Fruit fly (Drosophila melanogaster) ovary, adult (tissue): ENCODE data around the gene GILT3.

Source experiments
- CG17801 ChIP-seq: fragments of 200-800 bp; optimal IDR thresholded peaks from 2 replicates; lab custom pipeline; 2019; ENCODE audit warnings: missing biosample characterization, mild to moderate bottlenecking, missing genetic modification characterization, moderate library complexity; ENCODE audit not compliant: partially characterized antibody

The GILT3 gene

DNA sequence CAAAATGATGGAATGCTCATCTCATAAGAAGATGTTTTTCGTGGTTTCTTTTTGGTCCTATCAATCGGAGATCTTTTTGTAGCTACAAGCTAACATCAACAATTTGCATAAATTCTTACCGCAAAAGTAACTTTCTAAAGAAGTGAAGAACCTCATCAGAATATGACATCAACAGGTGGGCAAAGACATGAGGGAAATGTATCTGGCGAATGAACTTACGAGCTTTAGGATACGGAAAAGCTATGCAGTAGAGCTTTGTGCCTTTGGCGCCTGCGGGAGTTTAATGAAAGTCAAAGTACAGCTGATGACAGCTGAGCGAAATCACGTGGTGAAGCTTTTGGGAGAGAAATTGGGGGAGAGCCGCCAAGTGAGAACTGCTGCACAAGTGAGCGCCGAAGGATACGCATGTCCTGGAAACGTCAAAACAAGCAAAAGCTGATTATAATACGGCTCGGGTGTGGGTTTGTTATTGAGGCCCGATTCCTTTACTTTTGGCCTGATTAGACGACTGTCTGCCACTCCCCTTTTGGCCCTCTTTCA, 10.4 kb upstream of the GILT3 start:
- TF ChIP-seq CG17801: no peak

DNA sequence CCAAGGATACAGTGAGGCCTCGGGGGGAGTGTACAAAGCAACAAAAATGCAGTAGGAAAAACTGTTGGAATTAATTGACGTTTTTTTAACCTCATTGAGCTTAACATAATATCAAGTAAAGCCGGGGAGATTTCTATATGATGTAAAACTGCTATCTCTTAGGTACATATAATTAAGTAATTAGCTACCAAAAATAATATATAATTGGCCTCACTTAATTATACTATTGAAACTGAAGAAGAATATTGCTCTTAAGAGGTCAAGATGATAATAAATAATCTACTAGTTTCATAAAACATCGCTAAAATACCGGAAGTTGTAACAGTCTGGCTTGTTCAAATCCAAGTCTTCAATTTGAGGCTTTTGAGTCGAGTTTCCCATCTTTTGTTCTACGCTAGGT, 9.7 kb upstream of the GILT3 start:
- TF ChIP-seq CG17801: no peak

DNA sequence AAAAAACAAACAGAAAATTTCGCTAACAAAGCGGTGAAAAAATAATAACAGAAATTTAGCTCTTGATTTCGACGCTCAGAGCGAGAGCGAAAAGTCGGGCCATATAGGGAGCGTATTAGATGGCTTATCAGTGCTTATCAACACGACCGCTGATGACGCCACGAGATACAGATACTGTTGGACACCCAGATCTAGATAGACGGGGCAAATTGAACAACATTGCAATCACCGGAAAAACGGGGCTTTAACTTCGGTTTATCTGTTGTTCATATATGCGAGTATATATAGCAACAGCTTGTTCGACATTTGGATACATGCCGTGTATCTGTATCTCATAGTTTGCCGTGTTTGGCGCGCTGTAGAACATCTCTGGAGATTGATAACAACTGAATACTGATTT, 8.6 kb upstream of the GILT3 start:
- no peak for TF ChIP-seq CG17801

DNA sequence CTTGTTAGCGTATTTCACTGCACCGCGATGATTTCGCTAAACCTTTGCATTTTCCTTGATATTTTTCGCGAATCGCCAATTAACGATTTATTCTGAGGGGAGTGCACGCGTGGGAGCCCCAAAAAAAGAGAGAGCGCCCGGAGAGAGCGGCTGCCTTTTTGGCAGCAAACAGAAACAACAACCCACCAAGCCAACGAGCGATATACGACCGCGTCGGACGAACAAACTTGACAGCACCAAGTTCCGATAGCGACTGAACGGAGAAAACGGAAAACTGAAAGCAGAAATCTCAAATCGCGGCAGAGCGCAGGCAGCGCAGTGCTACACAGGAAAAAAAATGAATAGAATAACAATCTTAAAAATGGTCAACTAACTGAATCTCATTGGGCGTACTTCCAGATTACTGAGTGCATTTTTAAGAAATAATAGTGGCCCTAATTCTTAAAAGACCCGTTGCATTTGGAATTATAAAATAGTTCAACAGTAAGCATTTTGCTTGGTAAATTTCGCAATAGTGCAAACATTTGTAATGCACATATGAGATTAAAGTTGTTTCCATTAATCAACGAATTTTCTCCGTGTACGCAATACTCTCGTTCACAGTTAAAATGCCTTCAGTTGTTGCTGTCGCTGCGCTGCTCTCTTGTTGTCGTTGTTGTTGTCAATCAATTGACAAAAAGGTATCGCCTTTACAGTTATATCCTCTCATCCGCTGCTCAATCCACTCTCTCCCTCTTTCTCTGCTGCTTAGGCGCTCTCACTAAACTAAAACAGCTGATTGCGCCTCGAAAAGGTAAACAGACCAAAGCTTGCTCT, 7.5 kb upstream of the GILT3 start, which contains the start of gene CG31145:
CG31145 (minus strand) TSS at position 259 of the 816 bp plus-strand sequence.
- peak; percentile 98 for TF ChIP-seq CG17801

DNA sequence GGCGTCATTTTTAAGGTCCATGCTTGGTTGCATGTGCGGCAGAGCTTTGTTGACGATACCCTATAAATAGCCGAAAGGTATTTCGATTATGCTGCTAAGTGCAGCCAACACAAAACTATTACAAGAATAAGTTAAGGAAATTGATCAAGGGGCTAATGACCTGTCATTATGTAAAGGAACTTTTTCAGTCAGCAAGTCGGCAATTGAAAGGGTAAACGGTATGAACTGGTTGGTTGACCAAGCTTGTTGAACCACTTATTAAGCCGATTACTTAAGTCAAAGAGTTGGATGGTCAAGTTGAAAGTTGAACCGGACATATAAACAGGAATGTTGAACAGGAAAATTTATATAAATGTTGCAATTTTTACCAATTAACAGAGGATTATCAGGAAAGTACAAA, 4.1 kb upstream of the GILT3 start:
- TF ChIP-seq CG17801: no peak

DNA sequence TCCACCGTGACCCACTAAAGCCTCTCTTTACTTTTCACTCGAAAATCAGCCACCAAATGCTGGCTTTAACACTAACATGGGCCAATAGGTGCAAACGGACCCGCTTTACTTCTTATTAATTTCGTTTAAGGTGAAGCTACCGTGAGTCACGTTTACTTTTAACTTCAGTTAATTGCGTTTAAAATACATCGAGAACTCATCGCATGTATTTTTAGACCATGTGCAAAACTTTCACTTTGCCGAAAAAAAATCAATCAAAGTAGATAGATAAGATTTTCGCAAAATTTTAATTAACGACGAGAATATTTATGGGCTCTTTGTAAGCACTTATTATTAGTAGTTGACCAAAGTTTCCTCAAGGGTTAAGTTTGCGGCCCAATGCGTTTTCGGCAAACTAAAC, 2.8 kb upstream of the GILT3 start:
- TF ChIP-seq CG17801: no peak

DNA sequence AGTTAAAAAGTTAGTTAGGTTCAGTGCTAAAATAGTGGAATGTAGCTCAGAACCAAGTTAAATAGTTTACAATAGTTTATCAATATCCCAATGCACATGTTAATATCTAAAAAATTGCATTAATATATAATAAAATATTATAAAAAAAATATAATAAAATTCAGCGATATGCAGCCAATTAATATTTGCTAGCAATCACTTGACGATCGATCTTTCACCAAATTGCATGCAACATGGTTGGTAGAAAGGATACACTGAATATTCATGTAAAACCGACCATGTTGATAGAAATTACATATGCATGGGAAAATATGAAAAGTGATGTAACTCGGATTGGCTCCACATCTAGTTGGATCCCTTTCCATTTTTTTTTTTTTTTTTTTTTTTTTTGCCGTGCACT, 1.5 kb upstream of the GILT3 start:
- TF ChIP-seq CG17801: no peak

DNA sequence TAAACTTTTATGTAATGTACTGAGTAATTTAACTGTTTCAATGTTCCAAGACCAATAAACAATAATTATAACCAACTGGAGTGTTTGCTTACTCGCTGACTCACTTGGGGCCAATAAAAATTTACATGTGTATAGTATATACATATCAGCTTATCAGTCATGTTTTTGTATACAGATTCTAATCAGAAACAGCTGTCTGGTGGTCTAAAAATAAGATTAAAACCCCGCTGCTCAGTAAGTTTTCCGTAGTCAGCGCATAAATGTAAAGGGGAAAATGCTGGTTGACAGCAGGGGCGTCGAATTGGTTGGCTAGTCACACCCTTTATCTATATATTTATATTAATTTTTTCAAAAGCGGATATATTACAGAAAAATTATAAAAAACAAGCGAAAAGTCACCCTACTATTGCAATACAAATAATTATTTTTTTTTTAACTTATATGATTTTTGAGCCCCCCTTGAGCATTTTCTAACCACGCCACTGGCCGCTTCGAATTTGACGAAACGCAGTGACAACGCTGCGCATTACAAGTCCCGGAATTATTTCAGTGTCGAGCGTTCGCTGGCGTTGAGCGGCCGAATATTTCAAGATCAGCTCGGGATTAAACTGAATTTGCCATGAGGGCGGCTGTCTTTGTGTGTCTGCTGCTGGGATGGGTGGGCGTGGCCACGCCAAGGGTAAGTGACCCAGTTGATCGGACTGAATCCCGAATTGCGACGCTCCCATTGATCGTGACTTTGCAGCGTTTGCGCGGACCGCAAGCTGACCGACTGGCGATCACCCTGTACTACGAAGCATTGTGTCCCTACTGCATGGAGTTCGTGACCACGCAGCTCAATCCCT, 1.4 kb downstream of the GILT3 start, which contains the start of gene GILT2:
GILT2 (plus strand) TSS at position 547 of the 845 bp plus-strand sequence.
- peak; percentile 97 for TF ChIP-seq CG17801

DNA sequence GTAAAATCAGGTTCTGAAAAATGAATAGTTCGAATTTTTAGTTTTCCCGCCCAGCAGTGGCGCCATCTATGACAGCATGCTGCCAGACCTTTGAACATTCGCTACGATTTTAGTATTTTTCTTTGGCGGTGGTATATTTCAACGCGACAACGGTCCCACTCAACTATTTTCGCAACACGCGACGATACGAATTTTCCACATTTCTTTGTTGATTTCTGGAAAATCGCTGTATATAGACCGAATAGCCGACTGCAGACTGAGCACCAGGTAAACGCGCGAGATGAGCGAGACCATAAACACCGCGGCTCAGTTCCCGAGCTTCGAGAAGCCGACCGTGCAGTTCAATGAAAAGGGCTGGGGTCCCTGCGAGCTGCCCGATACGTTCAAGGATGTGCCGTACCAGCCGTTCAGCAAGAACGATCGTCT, 2.8 kb downstream of the GILT3 start, which contains the start of gene eIF3d1:
eIF3d1 (plus strand) TSS at position 129 of the 426 bp plus-strand sequence.
- peak; percentile 0 for TF ChIP-seq CG17801

DNA sequence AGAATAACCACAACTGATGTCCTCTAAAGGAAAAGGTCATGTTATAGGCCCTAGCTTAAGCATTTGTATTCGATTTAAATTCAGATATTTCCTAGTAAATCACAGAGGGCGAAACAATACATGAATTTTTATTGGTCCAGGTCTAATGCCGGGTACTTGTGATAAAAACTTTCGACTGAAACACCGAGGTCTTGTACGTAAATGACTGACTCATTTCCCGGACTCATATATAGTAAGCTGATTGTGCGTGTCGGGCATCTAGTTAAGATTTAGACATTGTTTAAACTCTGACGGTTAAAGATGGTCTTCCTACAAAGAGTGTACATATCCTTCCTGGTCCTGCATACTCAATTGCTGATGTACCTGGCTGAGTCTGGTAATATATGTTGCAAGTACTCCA, 5.0 kb downstream of the GILT3 start, which contains the start of gene CG16710:
CG16710 (plus strand) TSS at position 301 of the 400 bp plus-strand sequence.
- no peak for TF ChIP-seq CG17801

DNA sequence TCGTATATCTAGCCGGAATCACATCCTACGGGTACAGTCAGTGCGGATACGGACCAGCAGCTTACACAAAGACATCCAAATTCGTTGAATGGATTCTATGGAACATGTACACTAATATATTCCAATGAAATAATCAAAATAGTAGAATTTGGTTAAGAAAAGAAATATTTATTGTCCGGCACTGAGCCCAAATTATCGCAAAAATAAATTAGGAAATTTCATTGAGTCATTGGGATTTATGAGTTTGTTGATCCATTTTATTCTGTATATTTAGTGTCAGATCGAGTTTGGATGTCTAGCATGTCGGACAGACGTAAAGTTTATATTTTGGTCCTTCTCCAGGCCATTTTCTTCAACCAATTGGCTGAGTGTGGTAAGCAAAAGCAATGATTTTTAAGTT, 6.6 kb downstream of the GILT3 start, which contains the start of gene CG18754:
CG18754 (plus strand) TSS at position 301 of the 400 bp plus-strand sequence.
- TF ChIP-seq CG17801: no peak

DNA sequence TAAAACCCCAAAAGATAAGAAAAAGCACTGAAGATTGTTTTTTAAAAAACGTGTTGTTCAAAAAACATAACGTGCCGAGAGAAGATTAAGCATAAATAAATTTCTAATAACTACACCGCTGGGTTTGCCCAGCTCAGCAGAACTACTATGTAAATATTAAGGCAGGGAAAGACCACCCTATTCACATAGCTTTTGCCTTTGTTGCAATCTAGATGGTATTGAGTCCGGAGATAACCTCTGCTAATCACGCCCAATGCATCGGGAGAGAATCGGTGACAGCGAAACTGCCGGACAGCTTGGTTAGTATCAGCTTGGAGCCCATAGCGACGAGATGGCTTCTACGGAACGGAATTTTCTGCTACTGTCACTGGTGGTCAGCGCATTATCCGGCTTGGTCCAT, 8.8 kb downstream of the GILT3 start, which contains the start of gene SPE:
SPE (plus strand) TSS at position 301 of the 400 bp plus-strand sequence.
- TF ChIP-seq CG17801: no peak

DNA sequence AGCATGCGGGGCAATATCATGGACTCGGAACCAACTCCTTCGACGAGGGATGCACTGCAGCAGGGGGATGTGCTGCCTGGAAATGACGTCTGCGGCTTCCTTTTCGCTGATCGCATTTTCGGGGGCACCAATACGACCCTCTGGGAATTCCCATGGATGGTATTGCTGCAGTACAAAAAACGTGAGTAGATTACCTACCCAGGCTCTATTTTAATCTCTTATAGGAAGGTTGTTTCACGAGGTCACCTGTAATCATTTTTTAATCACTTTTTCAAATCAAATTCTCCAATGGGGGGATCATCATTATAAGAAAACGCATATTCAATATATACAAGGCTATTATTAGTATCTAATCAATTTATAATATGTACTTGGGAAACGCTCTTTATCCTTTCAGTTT, 9.8 kb downstream of the GILT3 start:
- TF ChIP-seq CG17801: no peak

DNA sequence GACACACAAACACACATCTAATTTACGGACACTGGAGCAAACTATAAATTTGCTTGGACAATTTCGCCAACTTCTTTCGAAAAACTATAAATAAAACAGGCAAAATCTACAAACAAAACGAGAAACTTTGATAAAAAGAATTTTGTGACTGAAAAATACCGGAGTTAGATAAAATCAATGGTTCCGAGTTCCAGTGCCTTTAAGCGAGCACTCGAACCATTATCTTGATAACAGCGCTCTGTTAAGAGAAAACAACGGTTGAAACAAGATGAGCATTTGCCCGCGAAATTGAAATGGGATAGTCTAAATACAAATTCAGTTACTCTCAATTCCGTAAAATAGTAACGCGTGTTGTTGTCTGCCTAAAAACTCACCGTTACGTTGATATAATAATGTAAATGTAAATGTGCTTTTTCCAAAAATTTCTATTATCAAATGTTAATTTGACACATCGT, 17.4 kb downstream of the GILT3 start, which contains the start of gene CG10254:
CG10254 (minus strand) TSS at position 405 of the 455 bp plus-strand sequence.
- no peak for TF ChIP-seq CG17801

DNA sequence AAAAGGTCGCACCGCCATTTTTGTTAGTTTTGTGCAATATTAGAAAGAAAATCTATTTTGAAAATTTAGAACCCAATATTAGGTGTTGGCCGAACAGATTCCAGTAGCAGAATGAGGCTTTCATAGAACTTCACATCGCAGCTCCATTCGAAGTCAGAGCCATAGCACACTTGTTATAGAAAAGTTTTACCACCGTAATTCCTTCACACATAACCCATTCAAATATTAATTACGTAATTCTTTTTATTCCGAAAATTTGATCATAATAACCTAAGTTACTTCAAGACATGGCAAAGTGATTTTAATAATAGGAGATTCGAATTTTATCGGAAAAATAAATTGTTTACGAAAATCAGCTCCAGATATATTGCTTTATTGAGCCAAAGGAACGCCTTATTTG, 19.0 kb downstream of the GILT3 start, which contains the start of gene CG10252:
CG10252 (minus strand) TSS at position 101 of the 400 bp plus-strand sequence.
- TF ChIP-seq CG17801: no peak

DNA sequence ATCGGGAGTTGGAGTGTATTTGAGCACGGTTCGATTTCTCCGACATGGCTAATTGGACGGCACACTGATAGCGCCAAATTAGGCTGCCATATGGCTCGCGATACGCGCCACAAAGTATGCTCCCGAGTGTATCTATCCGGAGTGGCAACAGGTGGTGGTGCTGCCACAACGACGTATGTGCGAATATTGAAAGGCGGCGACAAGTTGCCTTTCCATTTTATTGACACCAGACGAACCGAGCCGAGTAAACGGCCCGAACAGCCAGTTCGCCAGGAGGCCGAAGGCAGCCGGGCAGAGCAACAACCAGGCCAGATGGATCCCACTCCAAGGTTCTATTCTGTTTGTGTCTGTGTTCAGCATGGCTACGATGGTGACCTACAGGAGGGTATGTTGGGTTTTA, 21.7 kb downstream of the GILT3 start, which contains the start of gene prt:
prt (minus strand) TSS at position 193 of the 400 bp plus-strand sequence.
- TF ChIP-seq CG17801: no peak
